Worm (Caenorhabditis elegans) whole organism, L4/young adult: Measurements from ENCODE around the gene nas-19.

Experiments
- dao-5 ChIP-seq: sonication (generic microtip); optimal IDR thresholded peaks from 2 replicates; lab custom pipeline; 2016; ENCODE audit warnings: missing genotype, missing genetic modification characterization, moderate library complexity, missing compliant biosample characterization
- him-1 ChIP-seq: sonication (generic microtip); optimal IDR thresholded peaks from 2 replicates; lab custom pipeline; 2016; ENCODE audit warnings: missing genotype, missing genetic modification reagents, missing genetic modification characterization, missing compliant biosample characterization

DNA sequence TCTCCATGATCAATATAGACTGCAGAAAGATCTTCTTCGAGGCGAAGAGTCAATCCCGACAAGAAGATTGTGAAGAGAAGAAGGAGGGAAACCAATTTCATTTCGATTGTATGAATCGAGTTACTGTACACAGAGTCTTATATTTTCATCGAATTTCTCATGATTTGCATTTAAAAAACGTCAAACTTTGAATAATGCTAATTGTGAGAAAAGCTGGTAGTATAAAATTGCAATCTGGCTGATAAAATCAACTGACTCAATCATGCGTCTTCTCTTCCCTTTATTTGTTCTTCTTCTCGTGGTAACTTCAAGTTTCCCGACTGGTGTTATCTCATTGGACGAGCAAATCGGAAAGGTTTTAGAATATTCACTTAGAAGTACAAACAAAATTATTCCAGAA, 12.1 kb downstream of the nas-19 start, which contains the start of the genes K03B8.11 and K03B8.14:
- TF ChIP-seq him-1 (no peak), dao-5 (tag; lab: Kevin White, UChicago) (no peak)
